Worm (Caenorhabditis elegans) whole organism, late embryonic: ENCODE results near the gene K02A6.4.

Experiments used
- C38D4.7 ChIP-seq: fragments of 200-800 bp; sonication (Bioruptor generic); optimal IDR thresholded peaks from 2 replicates; lab custom pipeline; 2018; ENCODE audit warnings: mild to moderate bottlenecking, missing genetic modification characterization, moderate library complexity, missing compliant biosample characterization
- F13H6.1 ChIP-seq: sonication (generic microtip); optimal IDR thresholded peaks from 2 replicates; lab custom pipeline; 2016; ENCODE audit warnings: missing genetic modification characterization, missing compliant biosample characterization
- K09A11.1 ChIP-seq: sonication (generic microtip); optimal IDR thresholded peaks from 2 replicates; lab custom pipeline; 2017; ENCODE audit warnings: antibody characterized with exemption, mild to moderate bottlenecking, missing genetic modification characterization, missing compliant biosample characterization; ENCODE audit not compliant: insufficient read depth
- T23F11.4 ChIP-seq: fragments of 200-800 bp; sonication (Bioruptor generic); optimal IDR thresholded peaks from 2 replicates; lab custom pipeline; 2018; ENCODE audit warnings: mild to moderate bottlenecking, missing genetic modification characterization, missing compliant biosample characterization
- ama-1 ChIP-seq: fragments of 150-350 bp; optimal IDR thresholded peaks from 2 replicates; lab custom pipeline; 2014
- ceh-14 ChIP-seq: sonication (generic microtip); optimal IDR thresholded peaks from 2 replicates; lab custom pipeline; 2016; ENCODE audit warnings: missing genotype, missing genetic modification characterization, missing compliant biosample characterization
- ceh-18 ChIP-seq: sonication (generic microtip); optimal IDR thresholded peaks from 2 replicates; lab custom pipeline; 2016; ENCODE audit warnings: missing genetic modification characterization, missing compliant biosample characterization
- ceh-2 ChIP-seq: sonication (generic microtip); optimal IDR thresholded peaks from 2 replicates; lab custom pipeline; 2016; ENCODE audit warnings: missing genotype, missing genetic modification characterization, missing compliant biosample characterization
- ceh-30 ChIP-seq: fragments of 150-350 bp; optimal IDR thresholded peaks from 2 replicates; lab custom pipeline; 2014; ENCODE audit warnings: missing biosample characterization, missing genetic modification characterization
- ceh-31 ChIP-seq: sonication (generic microtip); optimal IDR thresholded peaks from 2 replicates; lab custom pipeline; 2016; ENCODE audit warnings: missing genetic modification characterization, missing compliant biosample characterization
- ceh-48 ChIP-seq: sonication (generic microtip); optimal IDR thresholded peaks from 2 replicates; lab custom pipeline; 2016; ENCODE audit warnings: missing genetic modification characterization, inconsistent platforms, missing compliant biosample characterization
- ceh-9 ChIP-seq: sonication (generic microtip); optimal IDR thresholded peaks from 2 replicates; lab custom pipeline; 2016; ENCODE audit warnings: mild to moderate bottlenecking, missing genetic modification characterization, inconsistent platforms, missing compliant biosample characterization
- dmd-4 ChIP-seq: sonication (generic microtip); optimal IDR thresholded peaks from 2 replicates; lab custom pipeline; 2016; ENCODE audit warnings: borderline replicate concordance, missing genetic modification characterization, missing compliant biosample characterization
- dve-1 ChIP-seq: sonication (generic microtip); optimal IDR thresholded peaks from 2 replicates; lab custom pipeline; 2017; ENCODE audit warnings: antibody characterized with exemption, mild to moderate bottlenecking, missing genetic modification characterization, missing compliant biosample characterization
- elt-2 ChIP-seq: sonication (generic microtip); optimal IDR thresholded peaks from 2 replicates; lab custom pipeline; 2016; ENCODE audit warnings: missing genetic modification reagents, missing genetic modification characterization, missing compliant biosample characterization
- ets-4 ChIP-seq: sonication (generic microtip); optimal IDR thresholded peaks from 2 replicates; lab custom pipeline; 2016; ENCODE audit warnings: missing genetic modification characterization, missing compliant biosample characterization
- eyg-1 ChIP-seq: sonication (generic microtip); optimal IDR thresholded peaks from 2 replicates; lab custom pipeline; 2016; ENCODE audit warnings: missing genotype, missing genetic modification characterization, missing compliant biosample characterization
- fax-1 ChIP-seq: sonication (generic microtip); optimal IDR thresholded peaks from 2 replicates; lab custom pipeline; 2016; ENCODE audit warnings: missing genotype, missing genetic modification characterization, missing compliant biosample characterization
- hlh-15 ChIP-seq: sonication (generic microtip); optimal IDR thresholded peaks from 2 replicates; lab custom pipeline; 2016; ENCODE audit warnings: missing genetic modification characterization, missing compliant biosample characterization
- hlh-30 ChIP-seq: sonication (generic microtip); optimal IDR thresholded peaks from 2 replicates; lab custom pipeline; 2017; ENCODE audit warnings: antibody characterized with exemption, missing genetic modification characterization, missing compliant biosample characterization; ENCODE audit not compliant: insufficient read depth
- hlh-6 ChIP-seq: sonication (generic microtip); optimal IDR thresholded peaks from 2 replicates; lab custom pipeline; 2016; ENCODE audit warnings: missing genotype, missing genetic modification characterization, missing compliant biosample characterization
- hlh-8 ChIP-seq: sonication (generic microtip); optimal IDR thresholded peaks from 2 replicates; lab custom pipeline; 2016; ENCODE audit warnings: missing genotype, missing genetic modification characterization, missing compliant biosample characterization
- madf-2 ChIP-seq: sonication (generic microtip); optimal IDR thresholded peaks from 2 replicates; lab custom pipeline; 2017; ENCODE audit warnings: missing genetic modification characterization, missing compliant biosample characterization
- nfya-1 ChIP-seq: sonication (generic microtip); optimal IDR thresholded peaks from 2 replicates; lab custom pipeline; 2017; ENCODE audit warnings: missing genetic modification characterization, mild to moderate bottlenecking, missing compliant biosample characterization, antibody characterized with exemption, moderate library complexity
- nhr-11 ChIP-seq: fragments of 150-350 bp; optimal IDR thresholded peaks from 2 replicates; lab custom pipeline; 2014; ENCODE audit warnings: missing biosample characterization, missing genetic modification characterization
- nhr-232 ChIP-seq: sonication (generic microtip); optimal IDR thresholded peaks from 2 replicates; lab custom pipeline; 2016; ENCODE audit warnings: missing genetic modification characterization, missing compliant biosample characterization
- pat-9 ChIP-seq: fragments of 200-800 bp; sonication (Bioruptor generic); optimal IDR thresholded peaks from 2 replicates; lab custom pipeline; 2018; ENCODE audit warnings: mild to moderate bottlenecking, missing genetic modification characterization, moderate library complexity, missing compliant biosample characterization
- pha-2 ChIP-seq: sonication (generic microtip); optimal IDR thresholded peaks from 2 replicates; lab custom pipeline; 2017; ENCODE audit warnings: mild to moderate bottlenecking, missing genetic modification characterization, missing compliant biosample characterization
- pha-4 ChIP-seq: fragments of 150-350 bp; optimal IDR thresholded peaks from 2 replicates; lab custom pipeline; 2018; ENCODE audit warnings: missing biosample characterization, missing genetic modification reagents, missing genetic modification characterization
- pqm-1 ChIP-seq: sonication (generic microtip); optimal IDR thresholded peaks from 2 replicates; lab custom pipeline; 2016; ENCODE audit warnings: missing genetic modification characterization, missing compliant biosample characterization
- pros-1 ChIP-seq: fragments of 150-350 bp; optimal IDR thresholded peaks from 2 replicates; lab custom pipeline; 2014; ENCODE audit warnings: missing biosample characterization, missing genetic modification reagents, missing genetic modification characterization
- rnt-1 ChIP-seq: sonication (generic microtip); optimal IDR thresholded peaks from 2 replicates; lab custom pipeline; 2016; ENCODE audit warnings: missing genetic modification characterization, missing compliant biosample characterization
- sdc-2 ChIP-seq: sonication (generic microtip); optimal IDR thresholded peaks from 2 replicates; lab custom pipeline; 2016; ENCODE audit warnings: missing genotype, missing genetic modification characterization, missing compliant biosample characterization
- sox-2 ChIP-seq: fragments of 200-800 bp; sonication (Bioruptor generic); IDR thresholded peaks from 2 replicates; pipeline ENCODE4 v1.3.6; 2022; ENCODE audit warnings: missing genetic modification reagents, missing genetic modification characterization, missing compliant biosample characterization
- sox-4 ChIP-seq: sonication (generic microtip); optimal IDR thresholded peaks from 2 replicates; lab custom pipeline; 2017; ENCODE audit warnings: mild to moderate bottlenecking, missing genetic modification characterization, inconsistent platforms, missing compliant biosample characterization
- syd-9 ChIP-seq: sonication (generic microtip); optimal IDR thresholded peaks from 2 replicates; lab custom pipeline; 2016; ENCODE audit warnings: mild to moderate bottlenecking, missing genetic modification characterization, moderate library complexity, missing compliant biosample characterization
- tbx-2 ChIP-seq: sonication (generic microtip); optimal IDR thresholded peaks from 2 replicates; lab custom pipeline; 2016; ENCODE audit warnings: missing genetic modification characterization, missing compliant biosample characterization
- unc-42 ChIP-seq: sonication (generic microtip); optimal IDR thresholded peaks from 2 replicates; lab custom pipeline; 2016; ENCODE audit warnings: missing genotype, missing genetic modification characterization, missing compliant biosample characterization
- unc-55 ChIP-seq: sonication (generic microtip); optimal IDR thresholded peaks from 2 replicates; lab custom pipeline; 2017; ENCODE audit warnings: missing biosample characterization, missing genetic modification reagents, missing genetic modification characterization
- unc-86 ChIP-seq: sonication (generic microtip); optimal IDR thresholded peaks from 2 replicates; lab custom pipeline; 2016; ENCODE audit warnings: missing genetic modification characterization, missing compliant biosample characterization

The K02A6.4 gene

ce11 chrX:8231858-8232257 lies 13.3 kb upstream of the K02A6.4 start, which contains the start of gene K02A6.3:
Gene K02A6.3 (minus strand): TSS chrX:8231931.
- TF ChIP-seq unc-55 (GFP tag; lab: Kevin White, UChicago) (peak; percentile 72), tbx-2 (tag; lab: Kevin White, UChicago) (peak; percentile 49), rnt-1 (tag; lab: Kevin White, UChicago) (peak; percentile 69), dve-1 (tag; lab: Kevin White, UChicago) (peak; percentile 50), ceh-48 (tag; lab: Kevin White, UChicago) (peak; percentile 82), eyg-1 (tag; lab: Kevin White, UChicago) (no peak), ceh-2 (no peak), nhr-11 (tag; lab: Kevin White, UChicago) (no peak), K09A11.1 (tag; lab: Kevin White, UChicago) (no peak), ceh-30 (tag; lab: Kevin White, UChicago) (peak; percentile 10), elt-2 (tag; lab: Kevin White, UChicago) (peak; percentile 28), sdc-2 (tag; lab: Kevin White, UChicago) (peak; percentile 9), hlh-30 (tag; lab: Kevin White, UChicago) (peak; percentile 94), ceh-9 (tag; lab: Kevin White, UChicago) (no peak), ceh-31 (tag; lab: Kevin White, UChicago) (peak; percentile 36), hlh-8 (peak; percentile 9), nfya-1 (peak; percentile 65), hlh-6 (no peak), F13H6.1 (peak; percentile 43), syd-9 (tag; lab: Kevin White, UChicago) (peak; percentile 33), unc-42 (tag; lab: Kevin White, UChicago) (peak; percentile 60), ceh-18 (tag; lab: Kevin White, UChicago) (peak; percentile 86), pros-1 (tag; lab: Kevin White, UChicago) (no peak), pqm-1 (tag; lab: Kevin White, UChicago) (no peak), fax-1 (tag; lab: Kevin White, UChicago) (no peak), unc-86 (tag; lab: Kevin White, UChicago) (no peak), pha-4 (tag; lab: Kevin White, UChicago) (no peak), ets-4 (tag; lab: Kevin White, UChicago) (peak; percentile 48)
- TF ChIP-seq, all 69 proteins: peak for 17

ce11 chrX:8230579-8230978 lies 12.0 kb upstream of the K02A6.4 start:
- no peak for TF ChIP-seq hlh-15 (tag; lab: Kevin White, UChicago)

ce11 chrX:8229221-8229620 lies 10.7 kb upstream of the K02A6.4 start:
- TF ChIP-seq hlh-6 (no peak), dve-1 (tag; lab: Kevin White, UChicago) (no peak), unc-42 (tag; lab: Kevin White, UChicago) (no peak), pha-2 (tag; lab: Kevin White, UChicago) (no peak), fax-1 (tag; lab: Kevin White, UChicago) (no peak), pros-1 (tag; lab: Kevin White, UChicago) (no peak), F13H6.1 (no peak), nhr-232 (tag; lab: Kevin White, UChicago) (no peak), tbx-2 (tag; lab: Kevin White, UChicago) (no peak), dmd-4 (no peak), pha-4 (tag; lab: Kevin White, UChicago) (no peak), T23F11.4 (GFP tag; lab: Kevin White, UChicago) (no peak)

DNA sequence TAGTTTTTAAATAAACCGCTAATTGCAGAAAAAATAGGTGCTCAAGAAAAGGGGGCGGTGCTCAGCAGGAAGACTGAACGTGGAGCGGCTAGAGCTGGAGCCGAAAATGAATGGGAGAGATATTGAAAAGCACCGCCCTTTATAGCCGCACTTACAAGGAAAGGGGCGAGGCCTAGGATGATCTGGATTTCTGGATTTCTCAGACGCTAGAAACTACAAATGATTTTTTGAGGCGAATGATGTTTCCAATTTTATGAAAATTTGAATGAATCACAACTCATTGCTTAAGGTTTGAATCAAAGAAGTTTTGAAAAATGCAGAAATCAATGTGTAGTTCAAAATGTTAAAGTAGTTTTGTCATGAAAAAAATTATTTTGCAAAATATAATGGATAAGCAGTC lies 6.4 kb upstream of the K02A6.4 start, which contains the start of gene K02A6.2:
Gene K02A6.2 (minus strand): TSS at position 101 of the 400 bp plus-strand sequence.
- TF ChIP-seq ama-1 (lab: Kevin White, UChicago) (no peak), ceh-14 (tag; lab: Kevin White, UChicago) (no peak), elt-2 (tag; lab: Kevin White, UChicago) (no peak), ceh-2 (no peak), C38D4.7 (GFP tag; lab: Kevin White, UChicago) (no peak), sox-2 (GFP tag; lab: Robert Waterston, UW) (no peak), madf-2 (tag; lab: Kevin White, UChicago) (no peak), pat-9 (tag; lab: Kevin White, UChicago) (no peak), sox-4 (tag; lab: Kevin White, UChicago) (no peak)
